Fruit fly (Drosophila melanogaster): ENCODE data around the gene Mst57Db.

Gene Mst57Db

dm6 chr3R:25811611-25812010 lies 19.1 kb downstream of the Mst57Db start, which contains the start of the genes Acam and CG17770:
Acam (plus strand) TSS chr3R:25811911.
CG17770 (plus strand) TSS chr3R:25811911.
- TF ChIP-seq usp (GFP tag; optimal IDR thresholded peaks at IDR 0.05) = no peak
- no peak for TF ChIP-seq Dll (optimal IDR thresholded peaks at IDR 0.05)
- TF ChIP-seq CG8478 (optimal IDR thresholded peaks at IDR 0.05) = no peak
- no peak for TF ChIP-seq psq (optimal IDR thresholded peaks at IDR 0.05)
- TF ChIP-seq pan (optimal IDR thresholded peaks at IDR 0.05) = no peak
- no peak for TF ChIP-seq EcR (GFP tag; optimal IDR thresholded peaks at IDR 0.05)

dm6 chr3R:25810796-25811195 lies 19.9 kb downstream of the Mst57Db start, which contains the start of gene CG5024:
CG5024 (plus strand) TSS chr3R:25811096.
- TF ChIP-seq Dll (optimal IDR thresholded peaks at IDR 0.05) (no peak), EcR (GFP tag; optimal IDR thresholded peaks at IDR 0.05) (no peak), CG8478 (optimal IDR thresholded peaks at IDR 0.05) (no peak), usp (GFP tag; optimal IDR thresholded peaks at IDR 0.05) (no peak), pan (optimal IDR thresholded peaks at IDR 0.05) (no peak), psq (optimal IDR thresholded peaks at IDR 0.05) (no peak)

- TF ChIP-seq Dll (optimal IDR thresholded peaks at IDR 0.05) (no peak), psq (optimal IDR thresholded peaks at IDR 0.05) (no peak), usp (GFP tag; optimal IDR thresholded peaks at IDR 0.05) (no peak), pan (optimal IDR thresholded peaks at IDR 0.05) (no peak), CG8478 (optimal IDR thresholded peaks at IDR 0.05) (no peak), EcR (GFP tag; optimal IDR thresholded peaks at IDR 0.05) (no peak)
These were observed 24.6 kb downstream of the Mst57Db start, which contains the start of gene BG642167 for dm6 chr3R:25806145-25806544. BG642167 (plus strand) TSS chr3R:25806445.

DNA sequence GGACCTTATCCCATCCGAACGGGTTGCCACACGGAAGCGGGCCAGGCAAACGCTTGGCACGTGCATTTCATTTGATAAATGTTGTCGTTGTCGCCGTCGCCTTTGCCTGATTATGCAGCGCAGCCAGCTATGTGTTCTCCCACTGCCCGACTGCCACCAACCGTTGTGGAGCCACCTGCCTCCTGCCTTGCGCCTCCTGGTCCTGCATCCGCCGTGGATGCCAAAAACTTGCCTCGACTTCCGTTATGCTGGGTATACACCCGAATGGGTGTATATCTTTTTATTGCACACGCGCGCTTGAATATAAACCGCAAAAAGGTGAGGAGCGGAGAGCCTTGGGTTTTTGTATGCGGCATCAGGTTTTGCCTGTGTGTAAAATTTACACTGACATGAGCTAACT lies 38.9 kb downstream of the Mst57Db start:
- TF ChIP-seq pan (optimal IDR thresholded peaks at IDR 0.05) (no peak), Dll (optimal IDR thresholded peaks at IDR 0.05) (no peak), usp (GFP tag; optimal IDR thresholded peaks at IDR 0.05) (no peak), CG8478 (optimal IDR thresholded peaks at IDR 0.05) (no peak), EcR (GFP tag; optimal IDR thresholded peaks at IDR 0.05) (no peak), psq (optimal IDR thresholded peaks at IDR 0.05) (no peak)

- TF ChIP-seq pan (optimal IDR thresholded peaks at IDR 0.05) (no peak), psq (optimal IDR thresholded peaks at IDR 0.05) (no peak), EcR (GFP tag; optimal IDR thresholded peaks at IDR 0.05) (no peak), CG8478 (optimal IDR thresholded peaks at IDR 0.05) (no peak), usp (GFP tag; optimal IDR thresholded peaks at IDR 0.05) (no peak), Dll (optimal IDR thresholded peaks at IDR 0.05) (no peak)
These were observed 40.3 kb downstream of the Mst57Db start, which contains the start of gene CG31093 for dm6 chr3R:25790371-25790770. CG31093 (minus strand) TSS chr3R:25790471.

dm6 chr3R:25789355-25789754 lies 41.4 kb downstream of the Mst57Db start, which contains the start of gene CG31380:
CG31380 (minus strand) TSS chr3R:25789455.
- TF ChIP-seq Dll (optimal IDR thresholded peaks at IDR 0.05) (no peak), CG8478 (optimal IDR thresholded peaks at IDR 0.05) (no peak), pan (optimal IDR thresholded peaks at IDR 0.05) (no peak), EcR (GFP tag; optimal IDR thresholded peaks at IDR 0.05) (no peak), usp (GFP tag; optimal IDR thresholded peaks at IDR 0.05) (no peak), psq (optimal IDR thresholded peaks at IDR 0.05) (no peak)

DNA sequence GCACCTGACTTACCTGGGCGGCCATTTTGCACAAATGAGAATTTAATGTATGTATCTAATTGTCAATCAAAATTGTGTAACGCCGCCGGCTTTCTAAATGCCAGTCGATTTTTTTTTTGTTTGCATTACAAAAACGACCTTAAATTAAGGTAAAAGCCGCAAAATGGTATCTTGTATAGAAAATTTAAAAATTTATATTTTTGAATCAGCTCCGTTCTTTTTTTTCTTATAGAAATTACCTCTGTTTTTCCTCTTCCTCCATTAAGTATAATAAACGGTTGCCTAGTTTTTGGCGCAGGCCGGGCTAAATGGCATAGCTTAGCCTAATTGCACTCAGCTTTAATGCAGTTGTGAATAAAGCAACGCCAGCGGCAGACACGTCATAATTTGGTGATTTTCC lies 43.5 kb downstream of the Mst57Db start, which contains the start of gene CG4960:
Gene CG4960 (minus strand): TSS at position 101 of the 400 bp plus-strand sequence.
- TF ChIP-seq psq (optimal IDR thresholded peaks at IDR 0.05) (no peak), pan (optimal IDR thresholded peaks at IDR 0.05) (no peak), EcR (GFP tag; optimal IDR thresholded peaks at IDR 0.05) (no peak), Dll (optimal IDR thresholded peaks at IDR 0.05) (no peak), usp (GFP tag; optimal IDR thresholded peaks at IDR 0.05) (no peak), CG8478 (optimal IDR thresholded peaks at IDR 0.05) (no peak)

dm6 chr3R:25782855-25783424 lies 47.8 kb downstream of the Mst57Db start:
- TF ChIP-seq Dll (optimal IDR thresholded peaks at IDR 0.05) (no peak), CG8478 (optimal IDR thresholded peaks at IDR 0.05) (no peak), EcR (GFP tag; optimal IDR thresholded peaks at IDR 0.05) (no peak), usp (GFP tag; optimal IDR thresholded peaks at IDR 0.05) (no peak), pan (optimal IDR thresholded peaks at IDR 0.05) (no peak), psq (optimal IDR thresholded peaks at IDR 0.05) (no peak)
